Worm (Caenorhabditis elegans): ENCODE measurements around the gene Y116A8B.4.

ce11 chrIV:17264714-17265113 is 41.1 kb downstream of the Y116A8B.4 start, which contains the start of gene F26D10.13:
- TF ChIP-seq tbx-11 (GFP tag; IDR thresholded peaks at IDR 0.05) (no peak), ama-1 (optimal IDR thresholded peaks at IDR 0.05) (no peak), tbx-37 (GFP tag; conservative IDR thresholded peaks at IDR 0.05) (no peak), pes-1 (GFP tag; IDR thresholded peaks at IDR 0.05) (no peak), ceh-36 (tag; optimal IDR thresholded peaks at IDR 0.05) (no peak)
